Fruit fly (Drosophila melanogaster) whole organism, prepupa: ENCODE data around the gene Hipk.

Source experiments
- CG10631 ChIP-seq: fragments of 200-800 bp; sonication (Bioruptor generic); optimal IDR thresholded peaks from 2 replicates; lab custom pipeline; 2016; ENCODE audit warnings: missing biosample characterization, missing genetic modification characterization
- CG10669 ChIP-seq: fragments of 200-800 bp; sonication (Bioruptor generic); optimal IDR thresholded peaks from 3 replicates; lab custom pipeline; 2018; ENCODE audit warnings: missing biosample characterization, mild to moderate bottlenecking, missing genetic modification characterization, moderate library complexity
- CG11294 ChIP-seq: fragments of 200-800 bp; sonication (Bioruptor generic); IDR thresholded peaks from 2 replicates; pipeline ENCODE4 v1.3.6; 2022; ENCODE audit warnings: missing biosample characterization, missing genetic modification characterization
- CG11762 ChIP-seq: fragments of 200-800 bp; sonication (Bioruptor generic); optimal IDR thresholded peaks from 3 replicates; lab custom pipeline; 2016; ENCODE audit warnings: missing biosample characterization, missing genetic modification characterization; ENCODE audit not compliant: insufficient read depth
- CG11902 ChIP-seq: fragments of 200-800 bp; sonication (Bioruptor generic); optimal IDR thresholded peaks from 3 replicates; lab custom pipeline; 2016; ENCODE audit warnings: missing biosample characterization, missing genetic modification characterization
- CG15336 ChIP-seq: fragments of 200-800 bp; sonication (Bioruptor generic); IDR thresholded peaks from 2 replicates; pipeline ENCODE4 v1.3.6; 2022; ENCODE audit warnings: missing biosample characterization, missing genetic modification characterization
- CG1621 ChIP-seq: fragments of 200-800 bp; sonication (Bioruptor generic); optimal IDR thresholded peaks from 3 replicates; lab custom pipeline; 2018; ENCODE audit warnings: missing biosample characterization, mild to moderate bottlenecking, missing genetic modification characterization
- CG16779 ChIP-seq: fragments of 200-800 bp; sonication (Bioruptor generic); optimal IDR thresholded peaks from 3 replicates; lab custom pipeline; 2017; ENCODE audit warnings: missing biosample characterization, mild to moderate bottlenecking, missing genetic modification characterization
- CG3032 ChIP-seq: fragments of 200-800 bp; optimal IDR thresholded peaks from 2 replicates; lab custom pipeline; 2019; ENCODE audit warnings: missing biosample characterization, mild to moderate bottlenecking, missing genetic modification characterization, moderate library complexity
- CG31627 ChIP-seq: fragments of 200-800 bp; sonication (Bioruptor generic); optimal IDR thresholded peaks from 3 replicates; lab custom pipeline; 2016; ENCODE audit warnings: missing biosample characterization, missing genetic modification characterization
- CG32006 ChIP-seq: fragments of 200-800 bp; sonication (Bioruptor generic); optimal IDR thresholded peaks from 3 replicates; lab custom pipeline; 2017; ENCODE audit warnings: missing biosample characterization, mild to moderate bottlenecking, missing genetic modification characterization
- CG34406 ChIP-seq: fragments of 200-800 bp; sonication (Bioruptor generic); optimal IDR thresholded peaks from 3 replicates; lab custom pipeline; 2016; ENCODE audit warnings: missing biosample characterization, missing genetic modification characterization
- CG3919 ChIP-seq: fragments of 200-800 bp; sonication (Bioruptor generic); optimal IDR thresholded peaks from 3 replicates; lab custom pipeline; 2016; ENCODE audit warnings: missing biosample characterization, missing genetic modification characterization
- CG4318 ChIP-seq: fragments of 200-800 bp; sonication (Bioruptor generic); optimal IDR thresholded peaks from 3 replicates; lab custom pipeline; 2017; ENCODE audit warnings: missing biosample characterization, mild to moderate bottlenecking, missing genetic modification characterization
- CG6163 ChIP-seq: fragments of 200-800 bp; sonication (Bioruptor generic); IDR thresholded peaks from 3 replicates; pipeline ENCODE4 v1.3.6; 2022; ENCODE audit warnings: missing biosample characterization, missing genetic modification characterization
- CG6276 ChIP-seq: fragments of 200-800 bp; sonication (Bioruptor generic); optimal IDR thresholded peaks from 2 replicates; lab custom pipeline; 2017; ENCODE audit warnings: missing biosample characterization, mild to moderate bottlenecking, missing genetic modification characterization
- CG6808 ChIP-seq: fragments of 200-800 bp; sonication (Bioruptor generic); optimal IDR thresholded peaks from 3 replicates; lab custom pipeline; 2017; ENCODE audit warnings: missing biosample characterization, missing genetic modification characterization, mild to moderate bottlenecking, moderate library complexity, missing genetic modification reagents
- CG7368 ChIP-seq: fragments of 200-800 bp; sonication (Bioruptor generic); optimal IDR thresholded peaks from 3 replicates; lab custom pipeline; 2016; ENCODE audit warnings: missing biosample characterization, missing genetic modification characterization
- CG8319 ChIP-seq: fragments of 200-800 bp; sonication (Bioruptor generic); optimal IDR thresholded peaks from 3 replicates; lab custom pipeline; 2016; ENCODE audit warnings: missing biosample characterization, missing genetic modification characterization
- CG8632 ChIP-seq: fragments of 200-800 bp; sonication (Bioruptor generic); optimal IDR thresholded peaks from 3 replicates; lab custom pipeline; 2016; ENCODE audit warnings: missing biosample characterization, missing genetic modification characterization
- CG9139 ChIP-seq: fragments of 200-800 bp; sonication (Bioruptor generic); optimal IDR thresholded peaks from 3 replicates; lab custom pipeline; 2017; ENCODE audit warnings: missing biosample characterization, mild to moderate bottlenecking, missing genetic modification characterization
- Eip75B ChIP-seq: fragments of 200-800 bp; sonication (Bioruptor generic); optimal IDR thresholded peaks from 3 replicates; lab custom pipeline; 2016; ENCODE audit warnings: missing biosample characterization, missing genetic modification characterization
- Eip78C ChIP-seq: fragments of 200-800 bp; sonication (Bioruptor generic); peaks from one replicate; lab custom pipeline; 2016; ENCODE audit warnings: missing biosample characterization, missing genetic modification characterization
- Ets21C ChIP-seq: fragments of 200-800 bp; sonication (Bioruptor generic); optimal IDR thresholded peaks from 3 replicates; lab custom pipeline; 2016; ENCODE audit warnings: missing biosample characterization, missing genetic modification characterization
- Ets96B ChIP-seq: fragments of 200-800 bp; optimal IDR thresholded peaks from 2 replicates; lab custom pipeline; 2019; ENCODE audit warnings: missing biosample characterization, mild to moderate bottlenecking, missing genetic modification characterization, moderate library complexity
- Gug ChIP-seq: fragments of 200-800 bp; sonication (Bioruptor generic); IDR thresholded peaks from 2 replicates; pipeline ENCODE4 v1.3.6; 2022; ENCODE audit warnings: missing biosample characterization, missing genetic modification characterization
- Hr38 ChIP-seq: sonication (Bioruptor generic); optimal IDR thresholded peaks from 2 replicates; lab custom pipeline; 2016; ENCODE audit warnings: missing biosample characterization, missing genetic modification characterization
- Hr39 ChIP-seq: fragments of 200-800 bp; sonication (Bioruptor generic); optimal IDR thresholded peaks from 2 replicates; lab custom pipeline; 2016; ENCODE audit warnings: missing biosample characterization, missing genetic modification characterization
- Hr4 ChIP-seq: fragments of 200-800 bp; sonication (Bioruptor generic); optimal IDR thresholded peaks from 3 replicates; lab custom pipeline; 2016; ENCODE audit warnings: missing biosample characterization, missing genetic modification characterization
- Lpt ChIP-seq: fragments of 200-800 bp; sonication (Bioruptor generic); optimal IDR thresholded peaks from 3 replicates; lab custom pipeline; 2016; ENCODE audit warnings: missing biosample characterization, missing genetic modification characterization
- Met ChIP-seq: fragments of 200-800 bp; sonication (Bioruptor generic); optimal IDR thresholded peaks from 3 replicates; lab custom pipeline; 2016; ENCODE audit warnings: missing biosample characterization, missing genetic modification characterization
- OdsH ChIP-seq: fragments of 200-800 bp; sonication (Bioruptor generic); optimal IDR thresholded peaks from 3 replicates; lab custom pipeline; 2016; ENCODE audit warnings: missing biosample characterization, missing genetic modification characterization
- Smox ChIP-seq: fragments of 200-800 bp; sonication (Bioruptor generic); optimal IDR thresholded peaks from 3 replicates; lab custom pipeline; 2016; ENCODE audit warnings: missing biosample characterization, missing genetic modification characterization
- Sox14 ChIP-seq: fragments of 200-800 bp; sonication (Bioruptor generic); optimal IDR thresholded peaks from 3 replicates; lab custom pipeline; 2016; ENCODE audit warnings: missing biosample characterization, missing genetic modification characterization
- Sox15 ChIP-seq: fragments of 200-800 bp; sonication (Bioruptor generic); optimal IDR thresholded peaks from 3 replicates; lab custom pipeline; 2016; ENCODE audit warnings: missing biosample characterization, missing genetic modification characterization
- achi ChIP-seq: fragments of 200-800 bp; sonication (Bioruptor generic); optimal IDR thresholded peaks from 3 replicates; lab custom pipeline; 2016; ENCODE audit warnings: missing biosample characterization, missing genetic modification characterization
- acj6 ChIP-seq: fragments of 200-800 bp; sonication (Bioruptor generic); optimal IDR thresholded peaks from 3 replicates; lab custom pipeline; 2016; ENCODE audit warnings: missing biosample characterization, missing genetic modification characterization
- cyc ChIP-seq: fragments of 200-800 bp; sonication (Bioruptor generic); optimal IDR thresholded peaks from 3 replicates; lab custom pipeline; 2016; ENCODE audit warnings: missing biosample characterization, missing genetic modification characterization
- dsx ChIP-seq: fragments of 200-800 bp; optimal IDR thresholded peaks from 3 replicates; lab custom pipeline; 2019; ENCODE audit warnings: missing biosample characterization, mild to moderate bottlenecking, missing genetic modification characterization, moderate library complexity; ENCODE audit not compliant: poor library complexity, severe bottlenecking
- eg ChIP-seq: fragments of 200-800 bp; sonication (Bioruptor generic); IDR thresholded peaks from 3 replicates; pipeline ENCODE4 v1.3.6; 2022; ENCODE audit warnings: missing biosample characterization, missing genetic modification characterization
- fd59A ChIP-seq: fragments of 200-800 bp; sonication (Bioruptor generic); optimal IDR thresholded peaks from 2 replicates; lab custom pipeline; 2017; ENCODE audit warnings: missing biosample characterization, mild to moderate bottlenecking, missing genetic modification characterization, missing genetic modification reagents
- fd85E ChIP-seq: fragments of 200-800 bp; sonication (Bioruptor generic); optimal IDR thresholded peaks from 3 replicates; lab custom pipeline; 2016; ENCODE audit warnings: missing biosample characterization, missing genetic modification characterization
- lz ChIP-seq: fragments of 200-800 bp; sonication (Bioruptor generic); optimal IDR thresholded peaks from 3 replicates; lab custom pipeline; 2016; ENCODE audit warnings: missing biosample characterization, missing genetic modification characterization
- net ChIP-seq: fragments of 200-800 bp; sonication (Bioruptor generic); optimal IDR thresholded peaks from 3 replicates; lab custom pipeline; 2016; ENCODE audit warnings: missing biosample characterization, missing genetic modification characterization
- pdm3 ChIP-seq: fragments of 200-800 bp; sonication (Bioruptor generic); optimal IDR thresholded peaks from 3 replicates; lab custom pipeline; 2016; ENCODE audit warnings: missing biosample characterization, missing genetic modification characterization
- spab ChIP-seq: fragments of 200-800 bp; sonication (Bioruptor generic); optimal IDR thresholded peaks from 2 replicates; lab custom pipeline; 2017; ENCODE audit warnings: missing biosample characterization, mild to moderate bottlenecking, missing genetic modification characterization, missing genetic modification reagents
- ss ChIP-seq, 2 experiments: fragments of 200-800 bp; sonication (Bioruptor generic); optimal IDR thresholded peaks; 2 replicates in 1 of 2; 3 replicates in 1 of 2; lab custom pipeline; 2017 to 2018; ENCODE audit warnings: mild to moderate bottlenecking in 2 of 2, missing biosample characterization in 2 of 2, missing genetic modification characterization in 2 of 2, moderate library complexity in 1 of 2
- svp ChIP-seq: fragments of 200-800 bp; sonication (Bioruptor generic); peaks from one replicate; lab custom pipeline; 2016; ENCODE audit warnings: missing biosample characterization, missing genetic modification characterization
- topi ChIP-seq: fragments of 200-800 bp; sonication (Bioruptor generic); optimal IDR thresholded peaks from 3 replicates; lab custom pipeline; 2016; ENCODE audit warnings: missing biosample characterization, missing genetic modification characterization
- vri ChIP-seq: fragments of 200-800 bp; sonication (Bioruptor generic); optimal IDR thresholded peaks from 3 replicates; lab custom pipeline; 2016; ENCODE audit warnings: missing biosample characterization, mild to moderate bottlenecking, missing genetic modification characterization

The Hipk gene

DNA sequence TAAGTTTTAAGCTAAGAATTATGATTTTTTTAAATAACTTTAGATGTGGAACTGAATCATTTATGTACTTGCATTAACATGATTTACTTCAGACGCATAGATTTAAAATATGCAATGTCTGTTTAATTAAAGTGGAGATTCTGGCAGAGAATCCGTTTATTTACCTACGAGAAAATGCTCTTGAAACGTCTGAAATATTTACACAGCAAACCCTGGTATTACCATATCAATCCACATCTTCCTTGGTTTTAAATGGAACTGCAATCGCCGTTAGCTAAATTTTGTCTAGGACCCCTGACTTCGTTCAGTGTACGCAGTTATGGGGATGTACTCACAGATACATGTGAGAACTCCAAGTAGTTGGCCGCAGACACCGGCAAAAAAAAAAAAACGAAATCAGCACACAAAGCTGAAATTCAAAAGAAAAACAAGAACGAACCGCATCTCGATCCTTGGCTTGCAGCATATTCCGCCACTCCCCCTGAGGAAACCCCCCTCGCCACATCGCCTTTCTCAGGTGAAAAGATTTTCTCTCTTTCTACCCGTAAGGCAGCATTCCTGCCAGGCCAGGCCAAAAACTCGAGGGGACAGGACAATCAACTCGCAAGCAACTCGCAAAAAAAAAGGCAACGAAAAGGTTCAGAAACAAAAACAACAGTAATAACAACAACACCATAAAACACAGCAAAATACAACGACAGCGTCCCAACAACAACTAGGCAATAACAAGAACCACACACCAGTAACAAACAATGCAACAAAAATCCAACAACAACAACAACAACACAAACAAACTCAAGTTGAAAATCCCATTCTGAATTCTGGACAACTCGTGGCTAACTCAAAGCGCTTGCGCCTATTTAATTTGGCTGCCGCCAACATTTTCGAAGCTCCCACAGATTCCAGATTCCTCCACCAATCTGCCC, 75.8 kb downstream of the Hipk start:
- TF ChIP-seq CG11762, result peak; percentile 74
- peak; percentile 94 for TF ChIP-seq lz (GFP tag; lab: Kevin White, UChicago)
- peak; percentile 92 for TF ChIP-seq Sox14 (GFP tag; lab: Kevin White, UChicago)
- peak; percentile 86 for TF ChIP-seq spab (GFP tag; lab: Kevin White, UChicago)
- TF ChIP-seq Eip78C (GFP tag; lab: Kevin White, UChicago), result peak; percentile 97
- peak; percentile 86 for TF ChIP-seq CG3919 (GFP tag; lab: Kevin White, UChicago)
- peak; percentile 81 for TF ChIP-seq Ets96B (tag; lab: Kevin White, UChicago)
- peak; percentile 82 for TF ChIP-seq OdsH (GFP tag; lab: Kevin White, UChicago)
- peak; percentile 63; the same call in 2 of the 3 replicates for TF ChIP-seq CG6163
- peak; percentile 91 for TF ChIP-seq CG3032 (tag; lab: Kevin White, UChicago)
- TF ChIP-seq Gug (GFP tag; lab: Robert Waterston, UW), result 0 out of 2 replicates have a peak, but pooled peaks have one; percentile 20
- no peak for TF ChIP-seq Hr38 (GFP tag; lab: Kevin White, UChicago)
- TF ChIP-seq dsx (GFP tag; lab: Kevin White, UChicago), result peak; percentile 81
- TF ChIP-seq acj6 (GFP tag; lab: Kevin White, UChicago), result peak; percentile 87
- TF ChIP-seq CG9139 (GFP tag; lab: Kevin White, UChicago), result peak; percentile 60
- TF ChIP-seq svp, result peak; percentile 98
- no peak for TF ChIP-seq CG11294 (GFP tag; lab: Robert Waterston, UW)
- TF ChIP-seq CG8632, result peak; percentile 81
- peak; percentile 66 to 86 for TF ChIP-seq ss (GFP tag; optimal IDR thresholded peaks at IDR 0.05; lab: Kevin White, UChicago)
- peak; percentile 80 for TF ChIP-seq CG10669 (GFP tag; lab: Kevin White, UChicago)
- peak; percentile 92 for TF ChIP-seq Smox (GFP tag; lab: Kevin White, UChicago)
- peak; percentile 59 for TF ChIP-seq CG6276 (GFP tag; lab: Kevin White, UChicago)
- TF ChIP-seq CG15336 (GFP tag; lab: Robert Waterston, UW), result peak; percentile 53
- TF ChIP-seq CG4318, result peak; percentile 77
- peak; percentile 90 for TF ChIP-seq Eip75B (GFP tag; lab: Kevin White, UChicago)
- TF ChIP-seq fd85E, result no peak
- peak; percentile 94 for TF ChIP-seq topi (GFP tag; lab: Kevin White, UChicago)
- peak; percentile 64 for TF ChIP-seq CG11902 (GFP tag; lab: Kevin White, UChicago)
- TF ChIP-seq achi, result peak; percentile 85
- peak; percentile 93 for TF ChIP-seq cyc (GFP tag; lab: Kevin White, UChicago)
- peak; percentile 87 for TF ChIP-seq CG32006 (GFP tag; lab: Kevin White, UChicago)
- TF ChIP-seq Hr4 (GFP tag; lab: Kevin White, UChicago), result peak; percentile 64
- TF ChIP-seq CG6808, result peak; percentile 89
- peak; percentile 69 for TF ChIP-seq CG1621
- TF ChIP-seq Sox15 (GFP tag; lab: Kevin White, UChicago), result peak; percentile 76
- TF ChIP-seq CG31627, result peak; percentile 93
- TF ChIP-seq pdm3 (GFP tag; lab: Kevin White, UChicago), result peak; percentile 81
- TF ChIP-seq CG16779, result peak; percentile 57
- TF ChIP-seq net, result peak; percentile 76
- TF ChIP-seq Ets21C (GFP tag; lab: Kevin White, UChicago), result peak; percentile 90
- peak; percentile 56 for TF ChIP-seq CG8319 (GFP tag; lab: Kevin White, UChicago)
- TF ChIP-seq Hr39 (GFP tag; lab: Kevin White, UChicago), result peak; percentile 93
- TF ChIP-seq CG7368 (GFP tag; lab: Kevin White, UChicago), result peak; percentile 58
- peak; percentile 73 for TF ChIP-seq vri (GFP tag; lab: Kevin White, UChicago)
- TF ChIP-seq CG10631 (GFP tag; lab: Kevin White, UChicago), result peak; percentile 86
- TF ChIP-seq Met (GFP tag; lab: Kevin White, UChicago), result peak; percentile 95
- peak; percentile 47 for TF ChIP-seq Lpt (GFP tag; lab: Kevin White, UChicago)
- TF ChIP-seq eg, result no peak
- TF ChIP-seq fd59A (GFP tag; lab: Kevin White, UChicago), result peak; percentile 89
- peak; percentile 75 for TF ChIP-seq CG34406 (GFP tag; lab: Kevin White, UChicago)
